Worm (Caenorhabditis elegans) whole organism, L2 larva: ENCODE data around the gene gar-1.

Experiments
- C34F6.9 ChIP-seq: fragments of 150-350 bp; optimal IDR thresholded peaks from 2 replicates; lab custom pipeline; 2014; ENCODE audit warnings: missing biosample characterization, missing genetic modification characterization
- F13H6.1 ChIP-seq: sonication (generic microtip); optimal IDR thresholded peaks from 2 replicates; lab custom pipeline; 2016; ENCODE audit warnings: missing genetic modification characterization, missing compliant biosample characterization
- R02D3.7 ChIP-seq: fragments of 150-350 bp; optimal IDR thresholded peaks from 2 replicates; lab custom pipeline; 2014; ENCODE audit warnings: missing biosample characterization, missing genetic modification characterization
- Y55F3AM.14 ChIP-seq: fragments of 200-800 bp; sonication (Bioruptor generic); optimal IDR thresholded peaks from 2 replicates; lab custom pipeline; 2018; ENCODE audit warnings: mild to moderate bottlenecking, missing genetic modification characterization, missing compliant biosample characterization
- ZK546.5 ChIP-seq: sonication (generic microtip); optimal IDR thresholded peaks from 2 replicates; lab custom pipeline; 2017; ENCODE audit warnings: missing biosample characterization, missing genetic modification characterization
- ama-1 ChIP-seq: fragments of 150-350 bp; optimal IDR thresholded peaks from 2 replicates; lab custom pipeline; 2018; ENCODE audit warnings: inconsistent platforms
- blmp-1 ChIP-seq: sonication (generic microtip); optimal IDR thresholded peaks from 2 replicates; lab custom pipeline; 2017; ENCODE audit warnings: missing genetic modification characterization, mild to moderate bottlenecking, missing compliant biosample characterization, antibody characterized with exemption, moderate library complexity; ENCODE audit not compliant: insufficient read depth
- ceh-16 ChIP-seq: fragments of 150-350 bp; optimal IDR thresholded peaks from 2 replicates; lab custom pipeline; 2014; ENCODE audit warnings: missing biosample characterization, missing genetic modification characterization
- ceh-82 ChIP-seq: fragments of 150-350 bp; optimal IDR thresholded peaks from 2 replicates; lab custom pipeline; 2014; ENCODE audit warnings: missing biosample characterization, missing genetic modification characterization
- crh-2 ChIP-seq: sonication (generic microtip); optimal IDR thresholded peaks from 2 replicates; lab custom pipeline; 2017; ENCODE audit warnings: missing biosample characterization, missing genetic modification characterization
- dmd-4 ChIP-seq: sonication (generic microtip); optimal IDR thresholded peaks from 2 replicates; lab custom pipeline; 2017; ENCODE audit warnings: missing biosample characterization, missing genetic modification characterization
- egl-27 ChIP-seq: sonication (generic microtip); optimal IDR thresholded peaks from 3 replicates; lab custom pipeline; 2017; ENCODE audit warnings: missing biosample characterization, missing genetic modification reagents, missing genetic modification characterization
- elt-1 ChIP-seq: fragments of 150-350 bp; optimal IDR thresholded peaks from 2 replicates; lab custom pipeline; 2014; ENCODE audit warnings: missing biosample characterization, missing genetic modification characterization
- elt-3 ChIP-seq: sonication (generic microtip); optimal IDR thresholded peaks from 2 replicates; lab custom pipeline; 2017; ENCODE audit warnings: missing biosample characterization, missing genetic modification characterization
- fos-1 ChIP-seq: fragments of 150-350 bp; optimal IDR thresholded peaks from 2 replicates; lab custom pipeline; 2014; ENCODE audit warnings: missing biosample characterization, missing genetic modification characterization
- lin-13 ChIP-seq: fragments of 150-350 bp; optimal IDR thresholded peaks from 2 replicates; lab custom pipeline; 2014; ENCODE audit warnings: missing biosample characterization, missing genetic modification reagents, missing genetic modification characterization
- lin-39 ChIP-seq: fragments of 150-350 bp; optimal IDR thresholded peaks from 2 replicates; lab custom pipeline; 2014; ENCODE audit warnings: missing biosample characterization, missing genetic modification reagents, missing genetic modification characterization
- lsy-2 ChIP-seq, 2 experiments: fragments of 150-350 bp in 1 of 2; sonication (generic microtip) in 1 of 2; optimal IDR thresholded peaks; 2 replicates each; lab custom pipeline; 2014 to 2017; ENCODE audit warnings: missing biosample characterization in 2 of 2, missing genetic modification characterization in 2 of 2
- nhr-11 ChIP-seq: fragments of 150-350 bp; optimal IDR thresholded peaks from 2 replicates; lab custom pipeline; 2014; ENCODE audit warnings: missing biosample characterization, missing genetic modification characterization
- nhr-12 ChIP-seq: fragments of 150-350 bp; optimal IDR thresholded peaks from 2 replicates; lab custom pipeline; 2014; ENCODE audit warnings: missing biosample characterization, missing genetic modification characterization
- nhr-21 ChIP-seq: fragments of 150-350 bp; optimal IDR thresholded peaks from 2 replicates; lab custom pipeline; 2014; ENCODE audit warnings: missing biosample characterization, missing genetic modification characterization
- nhr-23 ChIP-seq: fragments of 150-350 bp; optimal IDR thresholded peaks from 2 replicates; lab custom pipeline; 2014; ENCODE audit warnings: missing biosample characterization, missing genetic modification reagents, missing genetic modification characterization
- nhr-25 ChIP-seq: fragments of 150-350 bp; sonication (generic microtip); optimal IDR thresholded peaks from 3 replicates; lab custom pipeline; 2014; ENCODE audit warnings: missing biosample characterization, missing genetic modification characterization
- nhr-6 ChIP-seq: fragments of 150-350 bp; optimal IDR thresholded peaks from 2 replicates; lab custom pipeline; 2014; ENCODE audit warnings: missing biosample characterization, missing genetic modification characterization
- nhr-77 ChIP-seq: fragments of 150-350 bp; optimal IDR thresholded peaks from 2 replicates; lab custom pipeline; 2014; ENCODE audit warnings: missing biosample characterization, missing genetic modification characterization
- peb-1 ChIP-seq: fragments of 150-350 bp; optimal IDR thresholded peaks from 2 replicates; lab custom pipeline; 2014; ENCODE audit warnings: missing biosample characterization, missing genetic modification characterization
- sem-4 ChIP-seq: fragments of 150-350 bp; optimal IDR thresholded peaks from 2 replicates; lab custom pipeline; 2014; ENCODE audit warnings: missing biosample characterization, missing genetic modification reagents, missing genetic modification characterization
- skn-1 ChIP-seq: sonication (generic microtip); optimal IDR thresholded peaks from 2 replicates; lab custom pipeline; 2017; ENCODE audit warnings: missing biosample characterization, missing genetic modification characterization
- sma-3 ChIP-seq: sonication (generic microtip); optimal IDR thresholded peaks from 2 replicates; lab custom pipeline; 2016; ENCODE audit warnings: missing genetic modification reagents, missing genetic modification characterization, missing compliant biosample characterization
- sma-9 ChIP-seq, 2 experiments: fragments of 150-350 bp in 1 of 2; sonication (generic microtip) in 1 of 2; optimal IDR thresholded peaks; 2 replicates each; lab custom pipeline; 2014 to 2016; ENCODE audit warnings: missing genetic modification characterization in 2 of 2, mild to moderate bottlenecking in 1 of 2, missing biosample characterization in 1 of 2, missing compliant biosample characterization in 1 of 2, missing genetic modification reagents in 1 of 2, moderate library complexity in 1 of 2
- unc-39 ChIP-seq: fragments of 150-350 bp; optimal IDR thresholded peaks from 2 replicates; lab custom pipeline; 2014; ENCODE audit warnings: missing biosample characterization, missing genetic modification characterization
- unc-55 ChIP-seq: fragments of 150-350 bp; sonication (generic microtip); optimal IDR thresholded peaks from 3 replicates; lab custom pipeline; 2014; ENCODE audit warnings: missing biosample characterization, missing genetic modification reagents, missing genetic modification characterization
- zag-1 ChIP-seq: fragments of 150-350 bp; optimal IDR thresholded peaks from 2 replicates; lab custom pipeline; 2014; ENCODE audit warnings: missing biosample characterization, missing genetic modification characterization
- ztf-11 ChIP-seq: sonication (generic microtip); optimal IDR thresholded peaks from 2 replicates; lab custom pipeline; 2017; ENCODE audit warnings: missing biosample characterization, missing genetic modification characterization
- ztf-4 ChIP-seq: fragments of 150-350 bp; optimal IDR thresholded peaks from 2 replicates; lab custom pipeline; 2014; ENCODE audit warnings: missing biosample characterization, missing genetic modification characterization

gar-1 gene

DNA sequence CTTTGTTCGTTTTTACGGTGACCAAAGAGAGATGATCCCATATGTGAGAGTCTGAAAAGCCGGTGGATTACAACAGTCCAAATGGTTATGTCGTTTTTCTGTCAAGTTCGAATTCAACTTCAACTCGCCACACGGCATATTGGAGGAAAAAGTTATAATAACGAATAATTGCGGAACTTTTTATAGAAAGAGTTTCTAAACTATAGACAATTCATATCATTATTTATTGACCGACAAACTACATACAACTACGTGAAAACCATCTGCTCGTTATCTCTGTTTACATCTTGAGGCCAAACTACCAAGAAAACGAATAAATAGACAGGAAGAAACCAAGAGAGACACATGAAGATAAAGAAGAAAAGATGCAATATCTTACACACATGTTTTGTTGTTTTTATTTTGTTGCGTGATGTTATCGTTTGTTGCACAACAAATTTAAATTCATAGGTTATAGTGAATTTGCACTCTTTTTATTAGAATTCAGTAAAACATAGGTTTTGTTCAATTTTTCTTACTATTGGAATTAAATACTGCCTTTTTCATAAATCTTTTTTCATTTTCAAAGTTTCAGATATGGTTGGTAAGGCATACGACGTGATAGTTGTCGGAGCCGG, 10.9 kb downstream of the gar-1 start, which contains the start of the genes C15B12.4 and C15B12.8:
TSS of gene C15B12.4 (minus strand) at position 51 of the 617 bp plus-strand sequence.
TSS of gene C15B12.8 (plus strand) at position 567 of the 617 bp plus-strand sequence.
- TF ChIP-seq C34F6.9 (tag; lab: Kevin White, UChicago) (no peak), lin-13 (no peak), zag-1 (tag; lab: Kevin White, UChicago) (no peak), elt-3 (tag; lab: Kevin White, UChicago) (no peak), lsy-2 (tag; optimal IDR thresholded peaks at IDR 0.05; lab: Kevin White, UChicago) (no peak), ceh-16 (tag; lab: Kevin White, UChicago) (no peak), fos-1 (no peak), skn-1 (tag; lab: Kevin White, UChicago) (no peak), elt-1 (no peak), peb-1 (tag; lab: Kevin White, UChicago) (no peak), nhr-77 (tag; lab: Kevin White, UChicago) (no peak), R02D3.7 (tag; lab: Kevin White, UChicago) (no peak), nhr-25 (tag; lab: Kevin White, UChicago) (no peak), F13H6.1 (no peak)

- TF ChIP-seq dmd-4 (tag; lab: Kevin White, UChicago) = no peak
- no peak for TF ChIP-seq ama-1 (lab: Kevin White, UChicago)
- no peak for TF ChIP-seq sma-3
- no peak for TF ChIP-seq Y55F3AM.14
- no peak for TF ChIP-seq crh-2 (tag; lab: Kevin White, UChicago)
- no peak for TF ChIP-seq fos-1
- TF ChIP-seq unc-39 (tag; lab: Kevin White, UChicago) = no peak
- no peak for TF ChIP-seq lin-13
- TF ChIP-seq nhr-11 (tag; lab: Kevin White, UChicago) = no peak
- no peak for TF ChIP-seq nhr-12 (tag; lab: Kevin White, UChicago)
- TF ChIP-seq egl-27 = no peak
- no peak for TF ChIP-seq skn-1 (tag; lab: Kevin White, UChicago)
- TF ChIP-seq elt-3 (tag; lab: Kevin White, UChicago) = no peak
- TF ChIP-seq zag-1 (tag; lab: Kevin White, UChicago) = no peak
- TF ChIP-seq nhr-6 (tag; lab: Kevin White, UChicago) = no peak
- TF ChIP-seq unc-55 (GFP tag; lab: Kevin White, UChicago) = no peak
- TF ChIP-seq ceh-16 (tag; lab: Kevin White, UChicago) = no peak
These were observed 16.2 kb downstream of the gar-1 start, which contains the start of gene C15B12.9 for ce11 chrX:6468499-6468898. Gene C15B12.9, plus strand, starts transcription at chrX:6468799.

- no peak for TF ChIP-seq R02D3.7 (tag; lab: Kevin White, UChicago)
- no peak for TF ChIP-seq peb-1 (tag; lab: Kevin White, UChicago)
- no peak for TF ChIP-seq ama-1 (lab: Kevin White, UChicago)
- TF ChIP-seq Y55F3AM.14 = no peak
- no peak for TF ChIP-seq blmp-1
- TF ChIP-seq fos-1 = no peak
- no peak for TF ChIP-seq dmd-4 (tag; lab: Kevin White, UChicago)
- TF ChIP-seq nhr-21 (tag; lab: Kevin White, UChicago) = no peak
- TF ChIP-seq lsy-2 (tag; optimal IDR thresholded peaks at IDR 0.05; lab: Kevin White, UChicago) = no peak
- no peak for TF ChIP-seq sem-4 (tag; lab: Kevin White, UChicago)
These were observed 17.2 kb downstream of the gar-1 start, which contains the start of gene C15B12.3 for ce11 chrX:6467462-6467861. Gene C15B12.3, minus strand, starts transcription at chrX:6467562.

- TF ChIP-seq sma-9 (GFP tag; optimal IDR thresholded peaks at IDR 0.05; lab: Kevin White, UChicago) (peak; percentile 46), sma-9 (tag; optimal IDR thresholded peaks at IDR 0.05; lab: Kevin White, UChicago) (no peak), ztf-4 (tag; lab: Kevin White, UChicago) (no peak), ceh-82 (no peak), fos-1 (peak; percentile 71), crh-2 (tag; lab: Kevin White, UChicago) (peak; percentile 31)
These were observed 21.7 kb downstream of the gar-1 start, which contains the start of gene C15B12.2 for ce11 chrX:6462995-6463462. Gene C15B12.2, plus strand, starts transcription at chrX:6463412.

DNA sequence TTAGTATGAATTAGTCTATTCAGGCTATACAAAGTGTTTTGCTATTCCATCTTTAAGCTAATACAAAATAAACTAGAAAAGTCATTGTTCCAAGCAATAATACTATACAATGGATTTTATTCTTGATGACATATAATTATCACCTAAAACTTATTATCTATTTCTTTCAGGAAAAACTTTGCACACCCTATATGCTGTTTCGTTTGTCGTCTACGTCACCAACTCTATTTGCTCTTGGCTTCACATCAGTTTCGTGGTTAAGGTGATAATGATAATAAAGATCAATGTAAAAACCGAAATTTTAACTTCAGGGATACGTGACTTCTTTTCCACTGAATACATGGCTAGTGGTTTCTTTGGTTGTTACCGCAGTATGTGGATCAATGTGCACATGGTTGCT, 22.2 kb downstream of the gar-1 start:
- TF ChIP-seq ZK546.5 (no peak), fos-1 (peak; percentile 55), lin-39 (no peak), ztf-11 (tag; lab: Kevin White, UChicago) (no peak), nhr-23 (tag; lab: Kevin White, UChicago) (no peak), sma-9 (GFP tag; optimal IDR thresholded peaks at IDR 0.05; lab: Kevin White, UChicago) (peak; percentile 34), sma-9 (tag; optimal IDR thresholded peaks at IDR 0.05; lab: Kevin White, UChicago) (no peak), nhr-11 (tag; lab: Kevin White, UChicago) (no peak)
